Fruit fly (Drosophila melanogaster) whole organism, prepupa: ENCODE data around the gene VhaSFD.

ENCODE experiments used
- CG11902 ChIP-seq: fragments of 200-800 bp; sonication (Bioruptor generic); optimal IDR thresholded peaks from 3 replicates; lab custom pipeline; 2016; ENCODE audit warnings: missing biosample characterization, missing genetic modification characterization
- Smox ChIP-seq: fragments of 200-800 bp; sonication (Bioruptor generic); optimal IDR thresholded peaks from 3 replicates; lab custom pipeline; 2016; ENCODE audit warnings: missing biosample characterization, missing genetic modification characterization
- fd85E ChIP-seq: fragments of 200-800 bp; sonication (Bioruptor generic); optimal IDR thresholded peaks from 3 replicates; lab custom pipeline; 2016; ENCODE audit warnings: missing biosample characterization, missing genetic modification characterization

DNA sequence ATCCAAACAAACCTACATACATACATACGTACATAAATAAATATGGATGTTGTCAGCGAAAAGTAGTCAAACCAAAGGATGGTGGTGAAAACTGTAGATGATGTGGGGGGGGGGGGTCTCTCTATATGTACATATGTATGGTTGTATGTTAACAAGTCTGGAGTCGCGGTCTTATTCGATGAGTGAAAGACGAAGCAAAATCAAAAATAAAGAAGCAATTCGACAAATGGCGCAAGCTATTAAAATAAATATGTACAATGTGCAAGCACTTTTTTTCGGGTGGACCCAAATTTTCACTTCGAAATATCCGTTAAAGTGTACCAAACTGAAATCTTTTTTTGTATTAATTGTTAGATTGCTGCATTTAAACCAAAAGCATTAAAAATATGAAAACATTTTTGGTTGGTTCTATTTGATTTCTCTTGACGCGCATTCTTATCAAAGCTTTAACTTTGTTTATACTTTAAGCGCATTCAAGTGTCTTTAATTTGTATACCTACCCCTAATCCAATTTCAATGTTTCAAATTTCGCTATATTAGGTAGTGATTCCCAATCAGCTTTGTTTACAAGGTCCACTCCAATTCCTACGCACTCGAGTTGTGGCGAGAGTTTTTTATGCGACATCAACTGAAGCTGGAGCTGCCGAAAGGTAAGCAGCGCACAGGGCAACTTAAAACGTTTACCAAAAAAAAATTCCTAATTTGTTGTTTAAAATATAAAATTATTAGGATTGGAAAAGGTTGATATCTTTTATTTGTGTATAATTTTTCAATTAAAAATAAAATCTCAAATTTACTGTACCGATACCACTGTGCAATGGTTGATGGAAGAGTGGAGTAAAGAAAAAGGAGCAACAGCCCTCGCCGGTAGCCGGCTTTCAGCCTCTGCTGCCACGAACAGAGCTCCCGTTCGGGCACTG, 43.4 kb downstream of the VhaSFD start, which contains the start of gene CG31807:
- TF ChIP-seq CG11902 (GFP tag; lab: Kevin White, UChicago), result peak; percentile 79
- peak; percentile 85 for TF ChIP-seq fd85E (GFP tag; lab: Kevin White, UChicago)
- peak; percentile 90 for TF ChIP-seq Smox (GFP tag; lab: Kevin White, UChicago)
